Worm (Caenorhabditis elegans) whole organism, midembryonic: Measurements from ENCODE around the gene ZK742.3.

Experiments
- T22C8.4 ChIP-seq: fragments of 200-800 bp; sonication (Bioruptor generic); IDR thresholded peaks from 2 replicates; pipeline ENCODE4 v1.3.6; 2022; ENCODE audit warnings: missing genetic modification characterization, missing compliant biosample characterization
- cog-1 ChIP-seq: sonication (generic microtip); optimal IDR thresholded peaks from 2 replicates; lab custom pipeline; 2016; ENCODE audit warnings: missing genetic modification characterization, missing compliant biosample characterization
- flt-1 ChIP-seq: fragments of 200-800 bp; sonication (Bioruptor generic); IDR thresholded peaks from 2 replicates; pipeline ENCODE4 v1.3.6; 2022; ENCODE audit warnings: missing genetic modification characterization, missing compliant biosample characterization
- klf-2 ChIP-seq: fragments of 200-800 bp; sonication (Bioruptor generic); conservative IDR thresholded peaks from 2 replicates; pipeline ENCODE4 v1.3.6; 2022; ENCODE audit warnings: missing genetic modification reagents, missing genetic modification characterization, missing compliant biosample characterization
- med-1 ChIP-seq: sonication (generic microtip); optimal IDR thresholded peaks from 2 replicates; lab custom pipeline; 2017; ENCODE audit warnings: missing genetic modification characterization, mild to moderate bottlenecking, missing compliant biosample characterization, antibody characterized with exemption, missing genetic modification reagents; ENCODE audit not compliant: insufficient read depth
- ref-1 ChIP-seq: fragments of 200-800 bp; sonication (Bioruptor generic); conservative IDR thresholded peaks from 2 replicates; pipeline ENCODE4 v1.3.6; 2022; ENCODE audit warnings: missing genetic modification reagents, missing genetic modification characterization, missing compliant biosample characterization
- tab-1 ChIP-seq: fragments of 200-800 bp; sonication (Bioruptor generic); IDR thresholded peaks from 2 replicates; pipeline ENCODE4 v1.3.6; 2022; ENCODE audit warnings: missing genetic modification characterization, missing compliant biosample characterization

- TF ChIP-seq ref-1 (no peak), flt-1 (no peak), klf-2 (no peak), T22C8.4 (GFP tag; lab: Robert Waterston, UW) (no peak), cog-1 (no peak), tab-1 (no peak), med-1 (no peak)
Measured at ce11 chrV:7826917-7827316, 17.2 kb upstream of the ZK742.3 start, which contains the start of gene mig-6.
